Fruit fly (Drosophila melanogaster): ENCODE data around the gene CG33920.

- TF ChIP-seq Sin3A (optimal IDR thresholded peaks at IDR 0.05) (no peak), h (optimal IDR thresholded peaks at IDR 0.05) (no peak), ttk (optimal IDR thresholded peaks at IDR 0.05) (no peak)
These were observed 19.9 kb upstream of the CG33920 start, which contains the start of gene Sox100B for dm6 chr3R:31064653-31065322.
